Worm (Caenorhabditis elegans): ENCODE results near the gene mlc-5.

DNA sequence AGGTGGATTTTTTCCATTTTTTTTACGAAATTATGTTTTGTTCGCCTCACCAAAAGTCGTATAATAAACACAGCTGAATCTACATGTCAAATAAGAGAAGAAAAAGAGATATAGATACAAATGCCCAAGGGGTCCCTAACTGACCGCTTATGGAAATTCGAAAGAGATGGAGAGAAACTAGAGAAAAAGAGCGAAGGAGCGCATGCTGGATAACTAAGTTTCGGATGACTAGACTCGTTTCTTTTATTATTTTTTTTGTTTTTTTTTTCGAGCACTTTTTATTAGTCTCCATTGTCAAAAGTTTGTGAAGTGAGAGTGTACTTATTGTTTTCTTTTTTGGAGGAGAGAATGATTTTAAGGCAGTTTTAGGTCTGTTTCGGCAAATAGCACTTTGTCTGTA is 14.6 kb downstream of the mlc-5 start:
- no peak for TF ChIP-seq ztf-11 (tag; optimal IDR thresholded peaks at IDR 0.05)
- no peak for TF ChIP-seq pha-4 (tag; optimal IDR thresholded peaks at IDR 0.05)
- TF ChIP-seq mls-2 (tag; optimal IDR thresholded peaks at IDR 0.05) = no peak
- no peak for TF ChIP-seq lin-32 (GFP tag; optimal IDR thresholded peaks at IDR 0.05)
- TF ChIP-seq nhr-28 (tag; optimal IDR thresholded peaks at IDR 0.05) = no peak
- no peak for TF ChIP-seq flh-1 (GFP tag; optimal IDR thresholded peaks at IDR 0.05)
- no peak for TF ChIP-seq nhr-237 (tag; optimal IDR thresholded peaks at IDR 0.05)
- TF ChIP-seq unc-62 (GFP tag; optimal IDR thresholded peaks at IDR 0.05) = no peak
- TF ChIP-seq nhr-12 (tag; optimal IDR thresholded peaks at IDR 0.05) = no peak
- no peak for TF ChIP-seq lin-13 (tag; optimal IDR thresholded peaks at IDR 0.05)
- no peak for TF ChIP-seq elt-1 (tag; optimal IDR thresholded peaks at IDR 0.05; ENCODE audit: borderline replicate concordance, insufficient read depth)
- TF ChIP-seq lsy-2 (tag; optimal IDR thresholded peaks at IDR 0.05) = no peak
- TF ChIP-seq elt-3 (tag; optimal IDR thresholded peaks at IDR 0.05) = no peak
- TF ChIP-seq ceh-83 (GFP tag; optimal IDR thresholded peaks at IDR 0.05) = no peak

All from whole organism, mixed stage, embryonic.